Worm (Caenorhabditis elegans): ENCODE results near the gene srg-26.

Gene srg-26

DNA sequence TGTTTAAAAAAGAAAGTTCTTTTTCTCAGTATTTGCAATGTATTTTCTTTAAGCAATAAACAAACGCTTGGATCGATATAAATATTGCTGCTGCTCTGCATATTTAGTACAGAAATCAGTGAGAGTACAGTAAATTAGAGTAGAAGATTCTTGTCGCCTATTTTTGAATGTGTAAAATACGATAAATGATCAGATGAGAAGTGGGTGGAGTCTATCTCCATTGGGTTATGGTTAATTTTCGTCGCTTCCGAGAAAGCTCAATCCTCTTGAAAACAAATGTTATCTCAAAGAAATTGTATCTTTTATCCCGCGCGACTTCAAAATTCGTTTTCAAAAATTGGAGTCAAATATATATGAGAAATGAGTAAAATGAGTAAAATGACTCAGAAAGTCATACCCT, 27.7 kb downstream of the srg-26 start, which contains the start of gene nhr-216:
nhr-216 (minus strand) TSS at position 101 of the 400 bp plus-strand sequence.
- TF ChIP-seq nhr-23 (tag; optimal IDR thresholded peaks at IDR 0.05) (no peak), alr-1 (tag; optimal IDR thresholded peaks at IDR 0.05) (no peak), C34F6.9 (tag; optimal IDR thresholded peaks at IDR 0.05) (no peak), ztf-4 (tag; optimal IDR thresholded peaks at IDR 0.05) (no peak), lin-39 (tag; optimal IDR thresholded peaks at IDR 0.05) (no peak), lin-11 (tag; optimal IDR thresholded peaks at IDR 0.05) (no peak), ceh-82 (tag; optimal IDR thresholded peaks at IDR 0.05) (no peak), skn-1 (tag; optimal IDR thresholded peaks at IDR 0.05) (no peak), crh-2 (tag; optimal IDR thresholded peaks at IDR 0.05) (no peak), ama-1 (optimal IDR thresholded peaks at IDR 0.05) (no peak), ztf-11 (tag; optimal IDR thresholded peaks at IDR 0.05) (no peak)

DNA sequence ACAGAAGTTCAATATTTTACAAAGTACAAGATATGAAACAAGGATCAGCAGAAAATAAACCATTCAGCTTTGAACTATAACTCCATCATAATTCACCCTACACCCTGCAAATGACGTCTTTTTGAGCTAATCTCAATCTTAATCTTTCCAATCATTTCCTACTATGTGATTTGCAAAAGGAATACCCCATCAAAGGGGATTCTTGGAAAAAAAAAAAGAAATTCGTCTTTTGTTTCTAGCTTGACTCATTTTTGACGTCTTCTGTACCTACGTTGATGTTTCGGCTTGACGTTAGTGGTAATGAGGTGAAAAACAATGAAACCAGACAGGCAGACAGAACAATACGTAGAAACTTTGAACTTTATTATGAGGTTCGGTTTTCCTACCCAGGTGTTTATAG, 31.2 kb downstream of the srg-26 start:
- TF ChIP-seq alr-1 (tag; optimal IDR thresholded peaks at IDR 0.05) (no peak), ceh-16 (tag; optimal IDR thresholded peaks at IDR 0.05) (no peak), peb-1 (tag; optimal IDR thresholded peaks at IDR 0.05) (no peak), gmeb-1 (tag; optimal IDR thresholded peaks at IDR 0.05) (no peak), lsy-2 (tag; optimal IDR thresholded peaks at IDR 0.05) (no peak), mdl-1 (tag; optimal IDR thresholded peaks at IDR 0.05) (no peak), sem-4 (tag; optimal IDR thresholded peaks at IDR 0.05) (no peak), elt-3 (tag; optimal IDR thresholded peaks at IDR 0.05) (no peak), nhr-77 (tag; optimal IDR thresholded peaks at IDR 0.05) (no peak), lin-11 (tag; optimal IDR thresholded peaks at IDR 0.05) (no peak), R02D3.7 (tag; optimal IDR thresholded peaks at IDR 0.05) (no peak), ztf-4 (tag; optimal IDR thresholded peaks at IDR 0.05) (no peak), nhr-21 (tag; optimal IDR thresholded peaks at IDR 0.05) (no peak), unc-55 (GFP tag; optimal IDR thresholded peaks at IDR 0.05) (no peak), unc-39 (tag; optimal IDR thresholded peaks at IDR 0.05) (no peak), nhr-11 (tag; optimal IDR thresholded peaks at IDR 0.05) (no peak), fos-1 (tag; optimal IDR thresholded peaks at IDR 0.05) (no peak), unc-62 (GFP tag; optimal IDR thresholded peaks at IDR 0.05) (no peak)

DNA sequence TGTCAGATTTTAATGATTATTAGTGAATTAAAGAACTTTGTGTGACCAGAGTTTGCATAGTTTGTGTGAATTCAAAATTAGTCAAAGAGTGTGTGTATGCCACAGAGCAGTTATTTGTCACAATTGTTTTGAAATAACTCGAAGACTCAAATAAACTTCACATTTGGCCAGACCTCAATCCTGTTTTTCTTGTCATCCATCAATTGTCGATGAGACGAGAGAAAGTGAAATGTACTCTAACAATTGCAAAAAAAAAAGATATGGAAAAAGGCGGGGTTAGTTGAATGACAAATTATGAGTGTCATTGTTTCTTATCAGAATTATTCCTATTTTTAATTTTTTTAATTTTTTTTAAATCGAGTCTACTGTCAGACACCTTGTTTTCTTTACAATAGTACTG, 33.8 kb downstream of the srg-26 start, which contains the start of gene T09D3.8:
T09D3.8 (plus strand) TSS at position 301 of the 400 bp plus-strand sequence.
- TF ChIP-seq nhr-23 (tag; optimal IDR thresholded peaks at IDR 0.05) (no peak), unc-55 (GFP tag; optimal IDR thresholded peaks at IDR 0.05) (no peak), nhr-21 (tag; optimal IDR thresholded peaks at IDR 0.05) (no peak), nhr-237 (tag; optimal IDR thresholded peaks at IDR 0.05) (no peak), egl-27 (tag; optimal IDR thresholded peaks at IDR 0.05) (no peak), ztf-4 (tag; optimal IDR thresholded peaks at IDR 0.05) (no peak), dmd-4 (tag; optimal IDR thresholded peaks at IDR 0.05) (no peak), blmp-1 (tag; optimal IDR thresholded peaks at IDR 0.05; ENCODE audit: insufficient read depth) (no peak), snpc-4 (tag; optimal IDR thresholded peaks at IDR 0.05) (no peak), gmeb-1 (tag; optimal IDR thresholded peaks at IDR 0.05) (no peak), unc-62 (GFP tag; optimal IDR thresholded peaks at IDR 0.05) (no peak), unc-39 (tag; optimal IDR thresholded peaks at IDR 0.05) (no peak), mbf-1 (tag; optimal IDR thresholded peaks at IDR 0.05) (no peak), sem-4 (tag; optimal IDR thresholded peaks at IDR 0.05) (no peak), skn-1 (tag; optimal IDR thresholded peaks at IDR 0.05) (no peak), elt-1 (tag; optimal IDR thresholded peaks at IDR 0.05) (no peak), nhr-129 (tag; optimal IDR thresholded peaks at IDR 0.05) (no peak), ceh-16 (tag; optimal IDR thresholded peaks at IDR 0.05) (no peak)

DNA sequence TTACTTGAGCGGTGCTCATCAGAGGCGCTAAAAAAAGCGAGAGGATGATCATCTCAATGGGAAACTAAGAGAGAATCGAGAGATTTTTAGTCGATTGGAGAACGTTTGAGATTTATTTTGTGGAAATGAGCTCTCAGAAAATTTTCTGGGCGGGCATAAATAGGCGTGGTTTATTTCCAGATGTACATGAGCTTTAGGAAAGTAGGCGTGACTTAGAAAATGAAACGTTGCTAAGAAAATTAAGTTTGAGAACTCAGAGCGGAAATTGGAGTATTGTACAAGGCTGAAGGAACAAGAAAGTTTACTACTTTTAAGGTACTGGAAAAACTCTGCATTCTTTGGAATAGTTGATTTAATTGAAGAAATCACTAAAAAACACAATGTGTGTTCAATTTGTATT, 37.7 kb downstream of the srg-26 start, which contains the start of gene T09D3.9:
T09D3.9 (minus strand) TSS at position 101 of the 400 bp plus-strand sequence.
- TF ChIP-seq nhr-77 (tag; optimal IDR thresholded peaks at IDR 0.05) (no peak), nhr-12 (tag; optimal IDR thresholded peaks at IDR 0.05) (no peak), nhr-6 (tag; optimal IDR thresholded peaks at IDR 0.05) (no peak), elt-3 (tag; optimal IDR thresholded peaks at IDR 0.05) (no peak), gmeb-1 (tag; optimal IDR thresholded peaks at IDR 0.05) (no peak), mdl-1 (tag; optimal IDR thresholded peaks at IDR 0.05) (no peak)

DNA sequence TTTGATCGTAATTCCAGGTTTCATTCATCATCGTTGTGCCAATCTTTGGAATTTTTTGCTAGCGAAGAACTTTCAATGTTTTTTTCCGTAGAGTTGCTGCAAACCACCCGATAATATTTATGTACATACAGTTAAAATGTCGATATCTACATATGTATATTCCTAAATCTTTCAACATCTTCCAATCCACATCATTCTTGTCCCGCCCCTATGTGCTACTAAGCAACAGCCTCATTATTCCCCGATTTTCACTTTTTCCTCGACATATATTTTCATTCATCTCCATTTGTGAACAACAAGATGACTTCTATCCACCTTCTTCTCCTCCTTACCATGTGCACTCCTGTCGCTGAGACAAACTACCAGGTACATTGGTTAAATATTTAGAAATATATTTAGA, 41.1 kb downstream of the srg-26 start, which contains the start of gene C35A11.3:
C35A11.3 (plus strand) TSS at position 301 of the 400 bp plus-strand sequence.
- TF ChIP-seq gmeb-1 (tag; optimal IDR thresholded peaks at IDR 0.05) (no peak), nhr-21 (tag; optimal IDR thresholded peaks at IDR 0.05) (no peak), lin-39 (tag; optimal IDR thresholded peaks at IDR 0.05) (no peak), lsy-2 (tag; optimal IDR thresholded peaks at IDR 0.05) (no peak), unc-62 (GFP tag; optimal IDR thresholded peaks at IDR 0.05) (no peak), nhr-11 (tag; optimal IDR thresholded peaks at IDR 0.05) (no peak), skn-1 (tag; optimal IDR thresholded peaks at IDR 0.05) (no peak), blmp-1 (tag; optimal IDR thresholded peaks at IDR 0.05; ENCODE audit: insufficient read depth) (no peak), elt-3 (tag; optimal IDR thresholded peaks at IDR 0.05) (no peak), aly-2 (tag; optimal IDR thresholded peaks at IDR 0.05) (no peak), nhr-23 (tag; optimal IDR thresholded peaks at IDR 0.05) (no peak), fos-1 (tag; optimal IDR thresholded peaks at IDR 0.05) (no peak), unc-39 (tag; optimal IDR thresholded peaks at IDR 0.05) (no peak), nhr-129 (tag; optimal IDR thresholded peaks at IDR 0.05) (no peak), nhr-6 (tag; optimal IDR thresholded peaks at IDR 0.05) (no peak), sma-3 (GFP tag; optimal IDR thresholded peaks at IDR 0.05) (no peak), ceh-16 (tag; optimal IDR thresholded peaks at IDR 0.05) (no peak), F13H6.1 (tag; optimal IDR thresholded peaks at IDR 0.05) (no peak), lin-11 (tag; optimal IDR thresholded peaks at IDR 0.05) (no peak)
